Fruit fly (Drosophila melanogaster) whole organism, embryonic: ENCODE data around the gene CG7943.

Experiments
- B-H1 ChIP-seq: fragments of 200-800 bp; sonication (Bioruptor generic); IDR thresholded peaks from 3 replicates; pipeline ENCODE4 v1.3.6; 2022; ENCODE audit warnings: missing biosample characterization, missing genetic modification characterization
- CG10209 ChIP-seq: fragments of 200-800 bp; sonication (Bioruptor generic); optimal IDR thresholded peaks from 3 replicates; lab custom pipeline; 2017; ENCODE audit warnings: missing biosample characterization, mild to moderate bottlenecking, missing genetic modification characterization, missing genetic modification reagents
- CG11093 ChIP-seq: fragments of 200-800 bp; sonication (Bioruptor generic); IDR thresholded peaks from 3 replicates; pipeline ENCODE4 v1.3.6; 2022; ENCODE audit warnings: missing biosample characterization, missing genetic modification characterization
- CG12769 ChIP-seq: fragments of 200-800 bp; sonication (Bioruptor generic); optimal IDR thresholded peaks from 2 replicates; lab custom pipeline; 2019; ENCODE audit warnings: missing biosample characterization, mild to moderate bottlenecking, missing genetic modification characterization, moderate library complexity
- CG13123 ChIP-seq: fragments of 200-800 bp; sonication (Bioruptor generic); optimal IDR thresholded peaks from 2 replicates; lab custom pipeline; 2016; ENCODE audit warnings: missing biosample characterization, missing genetic modification characterization
- CG13894 ChIP-seq: fragments of 200-800 bp; sonication (Bioruptor generic); optimal IDR thresholded peaks from 3 replicates; lab custom pipeline; 2018; ENCODE audit warnings: missing biosample characterization, mild to moderate bottlenecking, missing genetic modification characterization, moderate library complexity
- CG17359 ChIP-seq: fragments of 200-800 bp; sonication (Bioruptor generic); optimal IDR thresholded peaks from 3 replicates; lab custom pipeline; 2018; ENCODE audit warnings: missing biosample characterization, mild to moderate bottlenecking, missing genetic modification characterization, moderate library complexity
- CG18476 ChIP-seq: fragments of 200-800 bp; sonication (Bioruptor generic); optimal IDR thresholded peaks from 2 replicates; lab custom pipeline; 2016; ENCODE audit warnings: missing biosample characterization, mild to moderate bottlenecking, missing genetic modification characterization
- CG2120 ChIP-seq: fragments of 200-800 bp; sonication (Bioruptor generic); optimal IDR thresholded peaks from 3 replicates; lab custom pipeline; 2016; ENCODE audit warnings: missing biosample characterization, missing genetic modification characterization
- CG2129 ChIP-seq: fragments of 200-800 bp; sonication (Bioruptor generic); IDR thresholded peaks from 2 replicates; pipeline ENCODE4 v1.3.6; 2022; ENCODE audit warnings: missing biosample characterization, missing genetic modification characterization; ENCODE audit not compliant: partially characterized antibody
- CG2712 ChIP-seq: fragments of 200-800 bp; optimal IDR thresholded peaks from 3 replicates; lab custom pipeline; 2019; ENCODE audit warnings: missing biosample characterization, mild to moderate bottlenecking, missing genetic modification characterization, moderate library complexity
- CG2875 ChIP-seq: fragments of 200-800 bp; sonication (Bioruptor generic); optimal IDR thresholded peaks from 2 replicates; lab custom pipeline; 2017; ENCODE audit warnings: missing biosample characterization, mild to moderate bottlenecking, missing genetic modification characterization, missing genetic modification reagents
- CG33213 ChIP-seq: fragments of 200-800 bp; sonication (Bioruptor generic); optimal IDR thresholded peaks from 3 replicates; lab custom pipeline; 2016; ENCODE audit warnings: missing biosample characterization, missing genetic modification characterization
- CG4328 ChIP-seq: fragments of 200-800 bp; sonication (Bioruptor generic); optimal IDR thresholded peaks from 3 replicates; lab custom pipeline; 2017; ENCODE audit warnings: missing biosample characterization, missing genetic modification reagents, missing genetic modification characterization
- CG4730 ChIP-seq: fragments of 200-800 bp; sonication (Bioruptor generic); IDR thresholded peaks from 2 replicates; pipeline ENCODE4 v1.3.6; 2022; ENCODE audit warnings: missing biosample characterization, missing genetic modification characterization
- CG4854 ChIP-seq: fragments of 200-800 bp; sonication (Bioruptor generic); optimal IDR thresholded peaks from 2 replicates; lab custom pipeline; 2016; ENCODE audit warnings: missing biosample characterization, missing genetic modification characterization, inconsistent platforms
- CG5180 ChIP-seq: fragments of 200-800 bp; sonication (Bioruptor generic); optimal IDR thresholded peaks from 3 replicates; lab custom pipeline; 2017; ENCODE audit warnings: missing biosample characterization, missing genetic modification characterization, mild to moderate bottlenecking, moderate library complexity, missing genetic modification reagents
- CG5953 ChIP-seq: fragments of 200-800 bp; sonication (Bioruptor generic); IDR thresholded peaks from 2 replicates; pipeline ENCODE4 v1.3.6; 2022; ENCODE audit warnings: missing biosample characterization, missing genetic modification characterization
- CG8924 ChIP-seq: fragments of 200-800 bp; optimal IDR thresholded peaks from 3 replicates; lab custom pipeline; 2019; ENCODE audit warnings: missing biosample characterization, mild to moderate bottlenecking, missing genetic modification characterization, moderate library complexity
- CG9437 ChIP-seq: fragments of 200-800 bp; sonication (Bioruptor generic); optimal IDR thresholded peaks from 2 replicates; lab custom pipeline; 2018; ENCODE audit warnings: missing biosample characterization, mild to moderate bottlenecking, missing genetic modification characterization
- CG9797 ChIP-seq: fragments of 200-800 bp; sonication (Bioruptor generic); optimal IDR thresholded peaks from 3 replicates; lab custom pipeline; 2018; ENCODE audit warnings: missing biosample characterization, mild to moderate bottlenecking, missing genetic modification characterization
- CG9932 ChIP-seq: fragments of 200-800 bp; sonication (Bioruptor generic); IDR thresholded peaks from 2 replicates; pipeline ENCODE4 v1.3.6; 2022; ENCODE audit warnings: missing biosample characterization, missing genetic modification characterization
- D19B ChIP-seq: fragments of 200-800 bp; sonication (Bioruptor generic); optimal IDR thresholded peaks from 2 replicates; lab custom pipeline; 2017; ENCODE audit warnings: missing biosample characterization, mild to moderate bottlenecking, missing genetic modification characterization
- Doc2 ChIP-seq: fragments of 200-800 bp; sonication (Bioruptor generic); IDR thresholded peaks from 2 replicates; pipeline ENCODE4 v1.3.6; 2022; ENCODE audit warnings: missing biosample characterization, missing genetic modification characterization
- Dp ChIP-seq: fragments of 200-800 bp; sonication (Bioruptor generic); optimal IDR thresholded peaks from 2 replicates; lab custom pipeline; 2018; ENCODE audit warnings: missing biosample characterization, mild to moderate bottlenecking, missing genetic modification characterization, moderate library complexity
- E2f1 ChIP-seq: fragments of 200-800 bp; sonication (Bioruptor generic); IDR thresholded peaks from 2 replicates; pipeline ENCODE4 v1.3.6; 2022; ENCODE audit warnings: missing biosample characterization, missing genetic modification characterization
- Fer3 ChIP-seq: fragments of 200-800 bp; sonication (Bioruptor generic); optimal IDR thresholded peaks from 2 replicates; lab custom pipeline; 2018; ENCODE audit warnings: missing biosample characterization, mild to moderate bottlenecking, missing genetic modification characterization, moderate library complexity
- Gsc ChIP-seq: fragments of 200-800 bp; sonication (Bioruptor generic); IDR thresholded peaks from 2 replicates; pipeline ENCODE4 v1.3.6; 2022; ENCODE audit warnings: missing biosample characterization, missing genetic modification characterization
- H15 ChIP-seq: fragments of 200-800 bp; sonication (Bioruptor generic); IDR thresholded peaks from 3 replicates; pipeline ENCODE4 v1.3.6; 2022; ENCODE audit warnings: missing biosample characterization, missing genetic modification characterization
- HHEX ChIP-seq: fragments of 200-800 bp; sonication (Bioruptor generic); optimal IDR thresholded peaks from 3 replicates; lab custom pipeline; 2017; ENCODE audit warnings: missing biosample characterization, mild to moderate bottlenecking, missing genetic modification characterization, missing genetic modification reagents
- Hmx ChIP-seq: fragments of 200-800 bp; sonication (Bioruptor generic); optimal IDR thresholded peaks from 2 replicates; lab custom pipeline; 2016; ENCODE audit warnings: missing biosample characterization, missing genetic modification characterization
- Hr3 ChIP-seq: fragments of 200-800 bp; sonication (Bioruptor generic); optimal IDR thresholded peaks from 3 replicates; lab custom pipeline; 2016; ENCODE audit warnings: missing biosample characterization, missing genetic modification characterization
- Lhr ChIP-seq: fragments of 200-800 bp; sonication (Bioruptor generic); optimal IDR thresholded peaks from 3 replicates; lab custom pipeline; 2017; ENCODE audit warnings: mild to moderate bottlenecking, missing biosample characterization, missing genetic modification reagents, missing genetic modification characterization
- Myb ChIP-seq: fragments of 200-800 bp; sonication (Bioruptor generic); optimal IDR thresholded peaks from 2 replicates; lab custom pipeline; 2016; ENCODE audit warnings: missing biosample characterization, missing genetic modification characterization
- Oaz ChIP-seq: fragments of 200-800 bp; sonication (Bioruptor generic); IDR thresholded peaks from 2 replicates; pipeline ENCODE4 v1.3.6; 2022; ENCODE audit warnings: missing biosample characterization, missing genetic modification characterization
- Spps ChIP-seq: fragments of 200-800 bp; sonication (Bioruptor generic); optimal IDR thresholded peaks from 2 replicates; lab custom pipeline; 2018; ENCODE audit warnings: missing biosample characterization, mild to moderate bottlenecking, missing genetic modification characterization
- Tbp ChIP-seq: fragments of >200 bp; optimal IDR thresholded peaks from 2 replicates; lab custom pipeline; 2018; ENCODE audit warnings: missing biosample characterization, missing genetic modification characterization
- ase ChIP-seq: fragments of 200-800 bp; sonication (Bioruptor generic); IDR thresholded peaks from 3 replicates; pipeline ENCODE4 v1.3.6; 2022; ENCODE audit warnings: missing biosample characterization, missing genetic modification characterization
- dpn ChIP-seq, 2 experiments: fragments of 200-800 bp; sonication (Bioruptor generic); optimal IDR thresholded peaks; 3 replicates each; lab custom pipeline; 2016; ENCODE audit warnings: missing biosample characterization in 2 of 2, missing genetic modification characterization in 2 of 2
- dysf ChIP-seq: fragments of 200-800 bp; sonication (Bioruptor generic); IDR thresholded peaks from 3 replicates; pipeline ENCODE4 v1.3.6; 2022; ENCODE audit warnings: missing biosample characterization, missing genetic modification characterization
- ems ChIP-seq: fragments of 200-800 bp; sonication (Bioruptor generic); optimal IDR thresholded peaks from 3 replicates; lab custom pipeline; 2016; ENCODE audit warnings: missing biosample characterization, missing genetic modification characterization
- eve ChIP-seq, 2 experiments: fragments of >200 bp; optimal IDR thresholded peaks; 2 replicates each; lab custom pipeline; 2017; ENCODE audit warnings: missing biosample characterization in 2 of 2, missing genetic modification characterization in 2 of 2
- fd102C ChIP-seq: fragments of 200-800 bp; sonication (Bioruptor generic); optimal IDR thresholded peaks from 2 replicates; lab custom pipeline; 2018; ENCODE audit warnings: missing biosample characterization, mild to moderate bottlenecking, missing genetic modification characterization, moderate library complexity
- gem ChIP-seq: fragments of 200-800 bp; sonication (Bioruptor generic); optimal IDR thresholded peaks from 2 replicates; lab custom pipeline; 2019; ENCODE audit warnings: missing biosample characterization, mild to moderate bottlenecking, missing genetic modification characterization, moderate library complexity
- grau ChIP-seq: fragments of 200-800 bp; optimal IDR thresholded peaks from 3 replicates; lab custom pipeline; 2019; ENCODE audit warnings: missing biosample characterization, mild to moderate bottlenecking, missing genetic modification characterization, moderate library complexity
- gsb-n ChIP-seq: fragments of 200-800 bp; sonication (Bioruptor generic); optimal IDR thresholded peaks from 3 replicates; lab custom pipeline; 2018; ENCODE audit warnings: missing biosample characterization, mild to moderate bottlenecking, missing genetic modification characterization
- nerfin-2 ChIP-seq: fragments of 200-800 bp; sonication (Bioruptor generic); IDR thresholded peaks from 2 replicates; pipeline ENCODE4 v1.3.6; 2022; ENCODE audit warnings: missing biosample characterization, missing genetic modification characterization; ENCODE audit not compliant: partially characterized antibody
- onecut ChIP-seq: fragments of 200-800 bp; sonication (Bioruptor generic); IDR thresholded peaks from 2 replicates; pipeline ENCODE4 v1.3.6; 2022; ENCODE audit warnings: missing biosample characterization, missing genetic modification characterization
- p53 ChIP-seq: fragments of 200-800 bp; sonication (Bioruptor generic); optimal IDR thresholded peaks from 2 replicates; lab custom pipeline; 2016; ENCODE audit warnings: missing biosample characterization, missing genetic modification characterization
- phol ChIP-seq: fragments of 200-800 bp; sonication (Bioruptor generic); optimal IDR thresholded peaks from 3 replicates; lab custom pipeline; 2018; ENCODE audit warnings: missing biosample characterization, mild to moderate bottlenecking, missing genetic modification characterization, moderate library complexity
- ranshi ChIP-seq: fragments of 200-800 bp; sonication (Bioruptor generic); IDR thresholded peaks from 2 replicates; pipeline ENCODE4 v1.3.6; 2022; ENCODE audit warnings: missing biosample characterization, missing genetic modification characterization

Gene CG7943

dm6 chr3R:30061154-30061482 is 14.8 kb downstream of the CG7943 start (continued):
- peak; percentile 77 to 90 for TF ChIP-seq dpn (GFP tag; optimal IDR thresholded peaks at IDR 0.05; lab: Kevin White, UChicago)
- TF ChIP-seq H15 (GFP tag; lab: Robert Waterston, UW): peak; percentile 89
- peak; percentile 82 for TF ChIP-seq CG2875 (GFP tag; lab: Kevin White, UChicago)
- TF ChIP-seq CG2712 (tag; lab: Kevin White, UChicago): peak; percentile 87
- peak; percentile 89 for TF ChIP-seq ems (GFP tag; lab: Kevin White, UChicago)
- TF ChIP-seq onecut (GFP tag; lab: Robert Waterston, UW): peak; percentile 89
- no peak for TF ChIP-seq Lhr
- no peak for TF ChIP-seq nerfin-2
- TF ChIP-seq CG17359: peak; percentile 98
- peak; percentile 85 for TF ChIP-seq HHEX
- no peak for TF ChIP-seq Tbp
- TF ChIP-seq CG13123 (GFP tag; lab: Kevin White, UChicago): peak; percentile 17
- peak; percentile 91 for TF ChIP-seq CG8924 (tag; lab: Kevin White, UChicago)
- peak; percentile 60 for TF ChIP-seq Myb (GFP tag; lab: Kevin White, UChicago)
- no peak for TF ChIP-seq fd102C (GFP tag; lab: Kevin White, UChicago)
- peak; percentile 84 for TF ChIP-seq Oaz
- peak; percentile 60 for TF ChIP-seq CG12769 (tag; lab: Kevin White, UChicago)
- peak; percentile 82 for TF ChIP-seq CG33213 (GFP tag; lab: Kevin White, UChicago)
- peak in 1 of 2 experiments; percentile 76 for TF ChIP-seq eve (GFP tag; optimal IDR thresholded peaks at IDR 0.05; lab: Kevin White, UChicago)
- peak; percentile 90 for TF ChIP-seq CG18476 (GFP tag; lab: Kevin White, UChicago)
- TF ChIP-seq E2f1 (GFP tag; lab: Robert Waterston, UW): peak; percentile 92
- peak; percentile 48 for TF ChIP-seq CG2120 (GFP tag; lab: Kevin White, UChicago)
- TF ChIP-seq CG4854 (GFP tag; lab: Kevin White, UChicago): peak; percentile 80
- TF ChIP-seq CG4730 (GFP tag; lab: Robert Waterston, UW): peak; percentile 83
- TF ChIP-seq CG5953 (GFP tag; lab: Robert Waterston, UW): peak; percentile 96
- TF ChIP-seq Fer3 (tag; lab: Kevin White, UChicago): peak; percentile 87
- peak; percentile 68 for TF ChIP-seq CG9932
- TF ChIP-seq Doc2 (GFP tag; lab: Robert Waterston, UW): peak; percentile 56
- TF ChIP-seq gsb-n (tag; lab: Kevin White, UChicago): peak; percentile 92
- TF ChIP-seq CG13894 (tag; lab: Kevin White, UChicago): no peak
- peak; percentile 67 for TF ChIP-seq Gsc (GFP tag; lab: Robert Waterston, UW)
- no peak for TF ChIP-seq CG2129 (GFP tag; lab: Robert Waterston, UW)
- TF ChIP-seq ase: peak; percentile 91
- TF ChIP-seq Spps: peak; percentile 82
- TF ChIP-seq CG11093 (GFP tag; lab: Robert Waterston, UW): peak; percentile 82
- peak; percentile 62 for TF ChIP-seq p53 (GFP tag; lab: Kevin White, UChicago)
- TF ChIP-seq gem (tag; lab: Kevin White, UChicago): peak; percentile 93
- TF ChIP-seq Dp (GFP tag; lab: Kevin White, UChicago): no peak
- TF ChIP-seq CG9437: peak; percentile 46
- peak; percentile 62 for TF ChIP-seq CG4328
- TF ChIP-seq phol: peak; percentile 92
- TF ChIP-seq dysf (GFP tag; lab: Robert Waterston, UW): peak; percentile 88
- peak; percentile 67 for TF ChIP-seq CG10209 (GFP tag; lab: Kevin White, UChicago)
- peak; percentile 39 for TF ChIP-seq grau (tag; lab: Kevin White, UChicago)
- TF ChIP-seq B-H1 (GFP tag; lab: Robert Waterston, UW): peak; percentile 92
- peak; percentile 50 for TF ChIP-seq D19B (GFP tag; lab: Kevin White, UChicago)
- peak; percentile 92 for TF ChIP-seq ranshi (GFP tag; lab: Robert Waterston, UW)
- TF ChIP-seq CG9797 (GFP tag; lab: Kevin White, UChicago): no peak
- TF ChIP-seq Hmx: peak; percentile 40
- TF ChIP-seq CG5180 (GFP tag; lab: Kevin White, UChicago): peak; percentile 81
- TF ChIP-seq Hr3 (GFP tag; lab: Kevin White, UChicago): peak; percentile 62
